Fruit fly (Drosophila melanogaster) whole organism, embryonic: ENCODE measurements around the gene Vps29.
A peak's percentile ranks its signal among the peaks of the same experiment; 100 is the strongest.

ENCODE experiments used
- Abd-B ChIP-seq: fragments of 200-800 bp; sonication (Bioruptor generic); optimal IDR thresholded peaks from 2 replicates; lab custom pipeline; 2018; ENCODE audit warnings: missing biosample characterization, mild to moderate bottlenecking, missing genetic modification characterization, moderate library complexity
- Awh ChIP-seq: fragments of 200-800 bp; sonication (Bioruptor generic); IDR thresholded peaks from 2 replicates; pipeline ENCODE4, ENCODE4 v1.3.6; 2022; ENCODE audit warnings: missing biosample characterization, missing genetic modification characterization
- CG10274 ChIP-seq: fragments of 200-800 bp; sonication (Bioruptor generic); optimal IDR thresholded peaks from 3 replicates; lab custom pipeline; 2017; ENCODE audit warnings: missing biosample characterization, mild to moderate bottlenecking, missing genetic modification characterization
- CG10543 ChIP-seq: fragments of 200-800 bp; sonication (Bioruptor generic); optimal IDR thresholded peaks from 3 replicates; lab custom pipeline; 2017; ENCODE audit warnings: missing biosample characterization, mild to moderate bottlenecking, missing genetic modification characterization, moderate library complexity
- CG11093 ChIP-seq: fragments of 200-800 bp; sonication (Bioruptor generic); IDR thresholded peaks from 3 replicates; pipeline ENCODE4 v1.3.6; 2022; ENCODE audit warnings: missing biosample characterization, missing genetic modification characterization
- CG11560 ChIP-seq: fragments of 200-800 bp; sonication (Bioruptor generic); IDR thresholded peaks from 3 replicates; pipeline ENCODE4 v1.3.6; 2022; ENCODE audit warnings: missing biosample characterization, missing genetic modification characterization
- CG17359 ChIP-seq: fragments of 200-800 bp; sonication (Bioruptor generic); optimal IDR thresholded peaks from 3 replicates; lab custom pipeline; 2018; ENCODE audit warnings: missing biosample characterization, mild to moderate bottlenecking, missing genetic modification characterization, moderate library complexity
- CG17361 ChIP-seq: fragments of 200-800 bp; sonication (Bioruptor generic); IDR thresholded peaks from 3 replicates; pipeline ENCODE4 v1.3.6; 2022; ENCODE audit warnings: missing biosample characterization, missing genetic modification characterization
- CG17612 ChIP-seq: fragments of 200-800 bp; sonication (Bioruptor generic); IDR thresholded peaks from 2 replicates; pipeline ENCODE4 v1.3.6; 2022; ENCODE audit warnings: missing biosample characterization, missing genetic modification characterization
- CG18619 ChIP-seq: fragments of 200-800 bp; sonication (Bioruptor generic); optimal IDR thresholded peaks from 3 replicates; lab custom pipeline; 2017; ENCODE audit warnings: missing biosample characterization, mild to moderate bottlenecking, missing genetic modification characterization
- CG2199 ChIP-seq: fragments of 200-800 bp; sonication (Bioruptor generic); IDR thresholded peaks from 3 replicates; pipeline ENCODE4 v1.3.6; 2022; ENCODE audit warnings: missing biosample characterization, missing genetic modification characterization
- CG33557 ChIP-seq: fragments of 200-800 bp; sonication (Bioruptor generic); optimal IDR thresholded peaks from 2 replicates; lab custom pipeline; 2019; ENCODE audit warnings: missing biosample characterization, mild to moderate bottlenecking, missing genetic modification characterization, moderate library complexity
- CG3407 ChIP-seq: fragments of 200-800 bp; sonication (Bioruptor generic); optimal IDR thresholded peaks from 2 replicates; lab custom pipeline; 2018; ENCODE audit warnings: missing biosample characterization, mild to moderate bottlenecking, missing genetic modification characterization
- CG4730 ChIP-seq: fragments of 200-800 bp; sonication (Bioruptor generic); IDR thresholded peaks from 2 replicates; pipeline ENCODE4 v1.3.6; 2022; ENCODE audit warnings: missing biosample characterization, missing genetic modification characterization
- CG5953 ChIP-seq: fragments of 200-800 bp; sonication (Bioruptor generic); IDR thresholded peaks from 2 replicates; pipeline ENCODE4 v1.3.6; 2022; ENCODE audit warnings: missing biosample characterization, missing genetic modification characterization
- CG8089 ChIP-seq: fragments of 200-800 bp; sonication (Bioruptor generic); optimal IDR thresholded peaks from 3 replicates; lab custom pipeline; 2016; ENCODE audit warnings: missing biosample characterization, missing genetic modification characterization
- CG8924 ChIP-seq: fragments of 200-800 bp; optimal IDR thresholded peaks from 3 replicates; lab custom pipeline; 2019; ENCODE audit warnings: missing biosample characterization, mild to moderate bottlenecking, missing genetic modification characterization, moderate library complexity
- CG9215 ChIP-seq: fragments of 200-800 bp; sonication (Bioruptor generic); IDR thresholded peaks from 2 replicates; pipeline ENCODE4 v1.3.6; 2022; ENCODE audit warnings: missing biosample characterization, missing genetic modification characterization
- CG9817 ChIP-seq: fragments of 200-800 bp; sonication (Bioruptor generic); optimal IDR thresholded peaks from 2 replicates; lab custom pipeline; 2018; ENCODE audit warnings: missing biosample characterization, mild to moderate bottlenecking, missing genetic modification characterization, moderate library complexity
- Chrac-16 ChIP-seq: fragments of 200-800 bp; sonication (Bioruptor generic); optimal IDR thresholded peaks from 3 replicates; lab custom pipeline; 2016; ENCODE audit warnings: missing biosample characterization, missing genetic modification characterization
- CoRest ChIP-seq: fragments of 200-800 bp; sonication (Bioruptor generic); optimal IDR thresholded peaks from 3 replicates; lab custom pipeline; 2018; ENCODE audit warnings: missing biosample characterization, mild to moderate bottlenecking, missing genetic modification characterization, moderate library complexity
- Dbx ChIP-seq: fragments of 200-800 bp; sonication (Bioruptor generic); IDR thresholded peaks from 3 replicates; pipeline ENCODE4 v1.3.6; 2022; ENCODE audit warnings: missing biosample characterization, missing genetic modification characterization
- Dek ChIP-seq: fragments of 200-800 bp; sonication (Bioruptor generic); optimal IDR thresholded peaks from 3 replicates; lab custom pipeline; 2019; ENCODE audit warnings: missing biosample characterization, mild to moderate bottlenecking, missing genetic modification characterization, moderate library complexity
- Ets97D ChIP-seq: fragments of 200-800 bp; sonication (Bioruptor generic); optimal IDR thresholded peaks from 3 replicates; lab custom pipeline; 2016; ENCODE audit warnings: missing biosample characterization, missing genetic modification characterization
- HLHmδ ChIP-seq: fragments of 200-800 bp; sonication (Bioruptor generic); optimal IDR thresholded peaks from 2 replicates; lab custom pipeline; 2018; ENCODE audit warnings: missing biosample characterization, mild to moderate bottlenecking, missing genetic modification characterization, moderate library complexity
- Hr51 ChIP-seq, 2 experiments: fragments of 200-800 bp; sonication (Bioruptor generic); optimal IDR thresholded peaks; 2 replicates in 1 of 2; 3 replicates in 1 of 2; lab custom pipeline; 2016 to 2018; ENCODE audit warnings: missing biosample characterization in 2 of 2, missing genetic modification characterization in 2 of 2, mild to moderate bottlenecking in 1 of 2, moderate library complexity in 1 of 2
- Lhr ChIP-seq: fragments of 200-800 bp; sonication (Bioruptor generic); optimal IDR thresholded peaks from 3 replicates; lab custom pipeline; 2017; ENCODE audit warnings: mild to moderate bottlenecking, missing biosample characterization, missing genetic modification reagents, missing genetic modification characterization
- Lpt ChIP-seq: fragments of >200 bp; optimal IDR thresholded peaks from 2 replicates; lab custom pipeline; 2018; ENCODE audit warnings: missing biosample characterization, missing genetic modification characterization
- MBD-R2 ChIP-seq: fragments of 200-800 bp; sonication (Bioruptor generic); IDR thresholded peaks from 2 replicates; pipeline ENCODE4 v1.3.6; 2022; ENCODE audit warnings: missing biosample characterization, missing genetic modification characterization
- Meics ChIP-seq: fragments of 200-800 bp; sonication (Bioruptor generic); optimal IDR thresholded peaks from 2 replicates; lab custom pipeline; 2017; ENCODE audit warnings: missing biosample characterization, mild to moderate bottlenecking, missing genetic modification characterization
- Tbp ChIP-seq: fragments of >200 bp; optimal IDR thresholded peaks from 2 replicates; lab custom pipeline; 2018; ENCODE audit warnings: missing biosample characterization, missing genetic modification characterization
- Xbp1 ChIP-seq: fragments of 200-800 bp; sonication (Bioruptor generic); optimal IDR thresholded peaks from 3 replicates; lab custom pipeline; 2016; ENCODE audit warnings: missing biosample characterization, mild to moderate bottlenecking, missing genetic modification characterization
- ab ChIP-seq: fragments of 200-800 bp; sonication (Bioruptor generic); optimal IDR thresholded peaks from 2 replicates; lab custom pipeline; 2016; ENCODE audit warnings: missing biosample characterization, missing genetic modification characterization
- ap ChIP-seq: fragments of 200-800 bp; sonication (Bioruptor generic); IDR thresholded peaks from 2 replicates; pipeline ENCODE4 v1.3.6; 2022; ENCODE audit warnings: missing biosample characterization, missing genetic modification characterization
- az2 ChIP-seq: fragments of 200-800 bp; sonication (Bioruptor generic); optimal IDR thresholded peaks from 3 replicates; lab custom pipeline; 2016; ENCODE audit warnings: missing biosample characterization, missing genetic modification characterization
- danr ChIP-seq: fragments of 200-800 bp; sonication (Bioruptor generic); IDR thresholded peaks from 2 replicates; pipeline ENCODE4 v1.3.6; 2022; ENCODE audit warnings: missing biosample characterization, missing genetic modification characterization
- dmrt11E ChIP-seq: fragments of 200-800 bp; sonication (Bioruptor generic); optimal IDR thresholded peaks from 3 replicates; lab custom pipeline; 2018; ENCODE audit warnings: missing biosample characterization, mild to moderate bottlenecking, missing genetic modification characterization, moderate library complexity
- emc ChIP-seq: fragments of 200-800 bp; sonication (Bioruptor generic); optimal IDR thresholded peaks from 2 replicates; lab custom pipeline; 2016; ENCODE audit warnings: missing biosample characterization, missing genetic modification characterization
- h ChIP-seq: fragments of >200 bp; optimal IDR thresholded peaks from 2 replicates; lab custom pipeline; 2017
- ind ChIP-seq: fragments of 200-800 bp; sonication (Bioruptor generic); optimal IDR thresholded peaks from 3 replicates; lab custom pipeline; 2016; ENCODE audit warnings: missing biosample characterization, missing genetic modification characterization
- jing ChIP-seq: fragments of 200-800 bp; sonication (Bioruptor generic); optimal IDR thresholded peaks from 2 replicates; lab custom pipeline; 2018; ENCODE audit warnings: missing biosample characterization, mild to moderate bottlenecking, missing genetic modification characterization
- mld ChIP-seq: fragments of 200-800 bp; sonication (Bioruptor generic); IDR thresholded peaks from 3 replicates; pipeline ENCODE4 v1.3.6; 2022; ENCODE audit warnings: missing biosample characterization, missing genetic modification characterization; ENCODE audit not compliant: partially characterized antibody
- p53 ChIP-seq: fragments of 200-800 bp; sonication (Bioruptor generic); optimal IDR thresholded peaks from 2 replicates; lab custom pipeline; 2016; ENCODE audit warnings: missing biosample characterization, missing genetic modification characterization
- prd ChIP-seq, 3 experiments: fragments of >200 bp in 2 of 3; fragments of 200-800 bp in 1 of 3; sonication (Bioruptor generic) in 1 of 3; optimal IDR thresholded peaks in 2 of 3; IDR thresholded peaks in 1 of 3; 2 replicates in 2 of 3; 3 replicates in 1 of 3; pipeline versions ENCODE4 v1.3.6 to Lab custom; 2017 to 2022; ENCODE audit warnings: missing biosample characterization in 1 of 3, missing genetic modification characterization in 1 of 3
- slbo ChIP-seq: fragments of 200-800 bp; sonication (Bioruptor generic); IDR thresholded peaks from 2 replicates; pipeline ENCODE4 v1.3.6; 2022; ENCODE audit warnings: missing biosample characterization, missing genetic modification characterization
- sna ChIP-seq: fragments of 200-800 bp; sonication (Bioruptor generic); IDR thresholded peaks from 2 replicates; pipeline ENCODE4 v1.3.6; 2022; ENCODE audit warnings: missing biosample characterization, missing genetic modification characterization; ENCODE audit not compliant: partially characterized antibody
- sob ChIP-seq: fragments of 200-800 bp; sonication (Bioruptor generic); IDR thresholded peaks from 2 replicates; pipeline ENCODE4 v1.3.6; 2022; ENCODE audit warnings: missing biosample characterization, missing genetic modification characterization
- tap ChIP-seq: fragments of 200-800 bp; optimal IDR thresholded peaks from 3 replicates; lab custom pipeline; 2019; ENCODE audit warnings: missing biosample characterization, mild to moderate bottlenecking, missing genetic modification characterization, moderate library complexity

Vps29 gene

dm6 chr2L:1118880-1119809 lies 31.4 kb upstream of the Vps29 start (continued):
- TF ChIP-seq Awh (GFP tag; lab: Robert Waterston, UW) = peak; percentile 36; the same call in 1 of the 2 replicates
- peak; percentile 19 for TF ChIP-seq dmrt11E (tag; lab: Kevin White, UChicago)
- peak; percentile 82 for TF ChIP-seq ap (GFP tag; lab: Robert Waterston, UW)
- no peak for TF ChIP-seq Tbp (GFP tag; lab: Kevin White, UChicago)
- peak; percentile 50 for TF ChIP-seq Dek (tag; lab: Kevin White, UChicago)
- no peak for TF ChIP-seq h (lab: Kevin White, UChicago)
- peak; percentile 71 for TF ChIP-seq CoRest (tag; lab: Kevin White, UChicago)
- TF ChIP-seq sob (GFP tag; lab: Robert Waterston, UW) = peak; percentile 77
- TF ChIP-seq CG11560 (tag; lab: Robert Waterston, UW) = peak; percentile 49
- TF ChIP-seq CG33557 = no peak
- peak; percentile 20; the same call in 1 of the 2 replicates for TF ChIP-seq CG17612 (GFP tag; lab: Robert Waterston, UW)
- TF ChIP-seq danr (GFP tag; lab: Robert Waterston, UW) = peak; percentile 65; the same call in 1 of the 2 replicates
- TF ChIP-seq CG17361 (GFP tag; lab: Robert Waterston, UW) = peak; percentile 77
- peak; percentile 42 for TF ChIP-seq CG10274 (GFP tag; lab: Kevin White, UChicago)
- TF ChIP-seq mld (GFP tag; lab: Robert Waterston, UW) = no peak
- peak; percentile 71 for TF ChIP-seq ind (GFP tag; lab: Kevin White, UChicago)
- peak; percentile 47 for TF ChIP-seq jing (GFP tag; lab: Kevin White, UChicago)
- TF ChIP-seq CG5953 = 0 out of 2 replicates have a peak, but pooled peaks have one; percentile 29
- TF ChIP-seq ab (GFP tag; lab: Kevin White, UChicago) = peak; percentile 55
- TF ChIP-seq slbo (GFP tag; lab: Robert Waterston, UW) = peak; percentile 86
- peak; percentile 38 for TF ChIP-seq tap (tag; lab: Kevin White, UChicago)
- peak; percentile 67 for TF ChIP-seq Chrac-16 (GFP tag; lab: Kevin White, UChicago)
- peak; percentile 21 for TF ChIP-seq CG3407 (GFP tag; lab: Kevin White, UChicago)
- TF ChIP-seq sna (GFP tag; lab: Robert Waterston, UW) = no peak
- no peak for TF ChIP-seq CG2199 (GFP tag; lab: Robert Waterston, UW)
- TF ChIP-seq CG8089 (GFP tag; lab: Kevin White, UChicago) = peak; percentile 40
- TF ChIP-seq az2 (GFP tag; lab: Kevin White, UChicago) = peak; percentile 62
- peak; percentile 74 for TF ChIP-seq CG9215 (GFP tag; lab: Robert Waterston, UW)
- TF ChIP-seq CG18619 (GFP tag; lab: Kevin White, UChicago) = peak; percentile 79
- TF ChIP-seq CG9817 = peak; percentile 68
- TF ChIP-seq Xbp1 (GFP tag; lab: Kevin White, UChicago) = peak; percentile 71
- peak; percentile 59 for TF ChIP-seq CG10543
- peak; percentile 80 for TF ChIP-seq Meics (GFP tag; lab: Kevin White, UChicago)
- peak; percentile 44; the same call in 1 of the 2 replicates for TF ChIP-seq MBD-R2
- TF ChIP-seq emc (GFP tag; lab: Kevin White, UChicago) = no peak
- no peak for TF ChIP-seq prd (optimal IDR thresholded peaks at IDR 0.05; lab: Kevin White, UChicago)
- TF ChIP-seq prd (GFP tag; IDR thresholded peaks at IDR 0.05; lab: Robert Waterston, UW) = peak; percentile 88
- TF ChIP-seq Abd-B (GFP tag; lab: Kevin White, UChicago) = peak; percentile 40
- TF ChIP-seq Hr51 (GFP tag; optimal IDR thresholded peaks at IDR 0.05; lab: Kevin White, UChicago) = peak; percentile 53 to 79
- TF ChIP-seq Ets97D (GFP tag; lab: Kevin White, UChicago) = peak; percentile 44
- TF ChIP-seq CG4730 (GFP tag; lab: Robert Waterston, UW) = peak; percentile 68
- TF ChIP-seq CG8924 (tag; lab: Kevin White, UChicago) = peak; percentile 64
- no peak for TF ChIP-seq Lpt (GFP tag; lab: Kevin White, UChicago)
- TF ChIP-seq HLHmδ = peak; percentile 33
- TF ChIP-seq Lhr (GFP tag; lab: Kevin White, UChicago) = no peak
- peak; percentile 54 for TF ChIP-seq CG17359 (tag; lab: Kevin White, UChicago)
- peak; percentile 54; the same call in 2 of the 3 replicates for TF ChIP-seq CG11093 (GFP tag; lab: Robert Waterston, UW)
- TF ChIP-seq Dbx (GFP tag; lab: Robert Waterston, UW) = peak; percentile 75; the same call in 2 of the 3 replicates
- no peak for TF ChIP-seq p53 (GFP tag; lab: Kevin White, UChicago)
